Fruit fly (Drosophila melanogaster): ENCODE measurements around the gene CG31145.

dm6 chr3R:23675646-23676045, 6.2 kb upstream of the CG31145 start:
- TF ChIP-seq CTCF (optimal IDR thresholded peaks at IDR 0.05) = no peak
- TF ChIP-seq CG8478 (optimal IDR thresholded peaks at IDR 0.05) = no peak
